Worm (Caenorhabditis elegans): Measurements from ENCODE around the gene glb-24.

ce11 chrV:12877579-12877978, 8.2 kb downstream of the glb-24 start:
- no peak for TF ChIP-seq pat-9 (tag; optimal IDR thresholded peaks at IDR 0.05)
- TF ChIP-seq sdc-2 (tag; optimal IDR thresholded peaks at IDR 0.05) = no peak
- TF ChIP-seq tbx-2 (tag; optimal IDR thresholded peaks at IDR 0.05) = no peak
